Fruit fly (Drosophila melanogaster) whole organism, embryonic: ENCODE data around the gene CG12106.

Experiments used
- Asciz ChIP-seq: fragments of 200-800 bp; sonication (Bioruptor generic); optimal IDR thresholded peaks from 2 replicates; lab custom pipeline; 2017; ENCODE audit warnings: missing biosample characterization, mild to moderate bottlenecking, missing genetic modification characterization, missing genetic modification reagents
- B-H1 ChIP-seq: fragments of 200-800 bp; sonication (Bioruptor generic); IDR thresholded peaks from 3 replicates; pipeline ENCODE4 v1.3.6; 2022; ENCODE audit warnings: missing biosample characterization, missing genetic modification characterization
- BtbVII ChIP-seq: fragments of 200-800 bp; sonication (Bioruptor generic); optimal IDR thresholded peaks from 3 replicates; lab custom pipeline; 2017; ENCODE audit warnings: missing biosample characterization, mild to moderate bottlenecking, missing genetic modification characterization
- CG10543 ChIP-seq: fragments of 200-800 bp; sonication (Bioruptor generic); optimal IDR thresholded peaks from 3 replicates; lab custom pipeline; 2017; ENCODE audit warnings: missing biosample characterization, mild to moderate bottlenecking, missing genetic modification characterization, moderate library complexity
- CG11504 ChIP-seq: fragments of 200-800 bp; sonication (Bioruptor generic); optimal IDR thresholded peaks from 3 replicates; lab custom pipeline; 2019; ENCODE audit warnings: missing biosample characterization, mild to moderate bottlenecking, missing genetic modification characterization, moderate library complexity
- CG13894 ChIP-seq: fragments of 200-800 bp; sonication (Bioruptor generic); optimal IDR thresholded peaks from 3 replicates; lab custom pipeline; 2018; ENCODE audit warnings: missing biosample characterization, mild to moderate bottlenecking, missing genetic modification characterization, moderate library complexity
- CG14860 ChIP-seq: fragments of 200-800 bp; sonication (Bioruptor generic); IDR thresholded peaks from 3 replicates; pipeline ENCODE4 v1.3.6; 2022; ENCODE audit warnings: missing biosample characterization, missing genetic modification characterization; ENCODE audit not compliant: partially characterized antibody
- CG15479 ChIP-seq: fragments of 200-800 bp; sonication (Bioruptor generic); optimal IDR thresholded peaks from 3 replicates; lab custom pipeline; 2019; ENCODE audit warnings: missing biosample characterization, mild to moderate bottlenecking, missing genetic modification characterization, moderate library complexity
- CG15514 ChIP-seq: fragments of 200-800 bp; sonication (Bioruptor generic); optimal IDR thresholded peaks from 3 replicates; lab custom pipeline; 2017; ENCODE audit warnings: missing biosample characterization, missing genetic modification characterization, mild to moderate bottlenecking, moderate library complexity, missing genetic modification reagents
- CG17328 ChIP-seq: fragments of 200-800 bp; sonication (Bioruptor generic); IDR thresholded peaks from 2 replicates; pipeline ENCODE4 v1.3.6; 2022; ENCODE audit warnings: missing biosample characterization, missing genetic modification characterization
- CG18262 ChIP-seq: fragments of 200-800 bp; optimal IDR thresholded peaks from 3 replicates; lab custom pipeline; 2019; ENCODE audit warnings: missing biosample characterization, mild to moderate bottlenecking, missing genetic modification characterization, moderate library complexity
- CG1832 ChIP-seq: fragments of 200-800 bp; sonication (Bioruptor generic); optimal IDR thresholded peaks from 2 replicates; lab custom pipeline; 2017; ENCODE audit warnings: missing biosample characterization, mild to moderate bottlenecking, missing genetic modification characterization, inconsistent platforms
- CG31388 ChIP-seq: fragments of 200-800 bp; sonication (Bioruptor generic); optimal IDR thresholded peaks from 2 replicates; lab custom pipeline; 2016; ENCODE audit warnings: missing biosample characterization, missing genetic modification characterization
- CG33213 ChIP-seq: fragments of 200-800 bp; sonication (Bioruptor generic); optimal IDR thresholded peaks from 3 replicates; lab custom pipeline; 2016; ENCODE audit warnings: missing biosample characterization, missing genetic modification characterization
- CG42726 ChIP-seq: fragments of 200-800 bp; sonication (Bioruptor generic); IDR thresholded peaks from 2 replicates; pipeline ENCODE4 v1.3.6; 2022; ENCODE audit warnings: missing biosample characterization, missing genetic modification characterization; ENCODE audit not compliant: partially characterized antibody
- CG6683 ChIP-seq: fragments of 200-800 bp; sonication (Bioruptor generic); optimal IDR thresholded peaks from 2 replicates; lab custom pipeline; 2017; ENCODE audit warnings: missing biosample characterization, mild to moderate bottlenecking, missing genetic modification characterization, missing genetic modification reagents
- CG7556 ChIP-seq: fragments of 200-800 bp; sonication (Bioruptor generic); optimal IDR thresholded peaks from 2 replicates; lab custom pipeline; 2017; ENCODE audit warnings: missing biosample characterization, mild to moderate bottlenecking, missing genetic modification characterization
- CG7987 ChIP-seq: fragments of 200-800 bp; sonication (Bioruptor generic); optimal IDR thresholded peaks from 2 replicates; lab custom pipeline; 2018; ENCODE audit warnings: missing biosample characterization, mild to moderate bottlenecking, missing genetic modification characterization, moderate library complexity
- CG8765 ChIP-seq: fragments of 200-800 bp; sonication (Bioruptor generic); IDR thresholded peaks from 2 replicates; pipeline ENCODE4 v1.3.6; 2022; ENCODE audit warnings: missing biosample characterization, missing genetic modification characterization
- CG8944 ChIP-seq: fragments of 200-800 bp; sonication (Bioruptor generic); optimal IDR thresholded peaks from 3 replicates; lab custom pipeline; 2016; ENCODE audit warnings: missing biosample characterization, missing genetic modification characterization
- Dbx ChIP-seq: fragments of 200-800 bp; sonication (Bioruptor generic); IDR thresholded peaks from 3 replicates; pipeline ENCODE4 v1.3.6; 2022; ENCODE audit warnings: missing biosample characterization, missing genetic modification characterization
- HLH4C ChIP-seq: fragments of 200-800 bp; sonication (Bioruptor generic); IDR thresholded peaks from 3 replicates; pipeline ENCODE4 v1.3.6; 2022; ENCODE audit warnings: missing biosample characterization, missing genetic modification characterization; ENCODE audit not compliant: partially characterized antibody
- HLH54F ChIP-seq: fragments of 200-800 bp; sonication (Bioruptor generic); optimal IDR thresholded peaks from 3 replicates; lab custom pipeline; 2016; ENCODE audit warnings: missing biosample characterization, missing genetic modification characterization
- HLHmδ ChIP-seq: fragments of 200-800 bp; sonication (Bioruptor generic); optimal IDR thresholded peaks from 2 replicates; lab custom pipeline; 2018; ENCODE audit warnings: missing biosample characterization, mild to moderate bottlenecking, missing genetic modification characterization, moderate library complexity
- Med ChIP-seq: fragments of 200-800 bp; sonication (Bioruptor generic); peaks from one replicate; lab custom pipeline; 2016; ENCODE audit warnings: missing biosample characterization, missing genetic modification characterization, mild to moderate bottlenecking, inconsistent platforms, moderate library complexity
- Pdp1 ChIP-seq, 2 experiments: fragments of 200-800 bp; sonication (Bioruptor generic); optimal IDR thresholded peaks; 3 replicates each; lab custom pipeline; 2016; ENCODE audit warnings: missing biosample characterization in 2 of 2, missing genetic modification characterization in 2 of 2, mild to moderate bottlenecking in 1 of 2, moderate library complexity in 1 of 2
- Trl ChIP-seq, 3 experiments: fragments of >200 bp in 2 of 3; fragments of 200-800 bp in 1 of 3; sonication (Bioruptor generic) in 1 of 3; optimal IDR thresholded peaks; 2 replicates in 1 of 3; 3 replicates in 2 of 3; lab custom pipeline; 2016 to 2017; ENCODE audit warnings: missing biosample characterization in 1 of 3, missing genetic modification characterization in 1 of 3
- bab2 ChIP-seq: fragments of 200-800 bp; sonication (Bioruptor generic); optimal IDR thresholded peaks from 2 replicates; lab custom pipeline; 2016; ENCODE audit warnings: missing biosample characterization, missing genetic modification characterization
- bbx ChIP-seq: fragments of 200-800 bp; sonication (Bioruptor generic); IDR thresholded peaks from 2 replicates; pipeline ENCODE4 v1.3.6; 2022; ENCODE audit warnings: missing biosample characterization, missing genetic modification characterization; ENCODE audit not compliant: partially characterized antibody
- chinmo ChIP-seq: fragments of 200-800 bp; sonication (Bioruptor generic); IDR thresholded peaks from 4 replicates; pipeline ENCODE4 v1.3.6; 2022; ENCODE audit warnings: missing biosample characterization, missing genetic modification characterization; ENCODE audit not compliant: partially characterized antibody
- crol ChIP-seq: fragments of 200-800 bp; sonication (Bioruptor generic); IDR thresholded peaks from 2 replicates; pipeline ENCODE4 v1.3.6; 2022; ENCODE audit warnings: missing biosample characterization, missing genetic modification characterization
- disco-r ChIP-seq: fragments of 200-800 bp; sonication (Bioruptor generic); optimal IDR thresholded peaks from 2 replicates; lab custom pipeline; 2016; ENCODE audit warnings: missing biosample characterization, missing genetic modification characterization
- grn ChIP-seq: fragments of 200-800 bp; sonication (Bioruptor generic); optimal IDR thresholded peaks from 3 replicates; lab custom pipeline; 2017; ENCODE audit warnings: missing biosample characterization, missing genetic modification characterization
- jigr1 ChIP-seq: fragments of 200-800 bp; sonication (Bioruptor generic); IDR thresholded peaks from 3 replicates; pipeline ENCODE4 v1.3.6; 2022; ENCODE audit warnings: missing biosample characterization, missing genetic modification characterization
- jing ChIP-seq: fragments of 200-800 bp; sonication (Bioruptor generic); optimal IDR thresholded peaks from 2 replicates; lab custom pipeline; 2018; ENCODE audit warnings: missing biosample characterization, mild to moderate bottlenecking, missing genetic modification characterization
- kni ChIP-seq: fragments of 200-800 bp; sonication (Bioruptor generic); optimal IDR thresholded peaks from 3 replicates; lab custom pipeline; 2017; ENCODE audit warnings: mild to moderate bottlenecking, missing biosample characterization, missing genetic modification reagents, missing genetic modification characterization
- lola ChIP-seq, 3 experiments: fragments of >200 bp in 2 of 3; fragments of 200-800 bp in 1 of 3; sonication (Bioruptor generic) in 1 of 3; optimal IDR thresholded peaks; 2 replicates each; lab custom pipeline; 2017 to 2019; ENCODE audit warnings: missing biosample characterization in 3 of 3, missing genetic modification characterization in 3 of 3, mild to moderate bottlenecking in 1 of 3, moderate library complexity in 1 of 3
- mld ChIP-seq: fragments of 200-800 bp; sonication (Bioruptor generic); IDR thresholded peaks from 3 replicates; pipeline ENCODE4 v1.3.6; 2022; ENCODE audit warnings: missing biosample characterization, missing genetic modification characterization; ENCODE audit not compliant: partially characterized antibody
- row ChIP-seq: fragments of 200-800 bp; sonication (Bioruptor generic); IDR thresholded peaks from 3 replicates; pipeline ENCODE4 v1.3.6; 2022; ENCODE audit warnings: missing biosample characterization, missing genetic modification characterization
- sens ChIP-seq: fragments of 200-800 bp; sonication (Bioruptor generic); peaks from one replicate; lab custom pipeline; 2016; ENCODE audit warnings: missing biosample characterization, missing genetic modification characterization
- sna ChIP-seq: fragments of 200-800 bp; sonication (Bioruptor generic); IDR thresholded peaks from 2 replicates; pipeline ENCODE4 v1.3.6; 2022; ENCODE audit warnings: missing biosample characterization, missing genetic modification characterization; ENCODE audit not compliant: partially characterized antibody
- sqz ChIP-seq: fragments of 200-800 bp; sonication (Bioruptor generic); optimal IDR thresholded peaks from 3 replicates; lab custom pipeline; 2018; ENCODE audit warnings: missing biosample characterization, mild to moderate bottlenecking, missing genetic modification characterization
- sr ChIP-seq: fragments of 200-800 bp; sonication (Bioruptor generic); IDR thresholded peaks from 3 replicates; pipeline ENCODE4 v1.3.6; 2022; ENCODE audit warnings: missing biosample characterization, missing genetic modification characterization
- tio ChIP-seq: fragments of 200-800 bp; sonication (Bioruptor generic); optimal IDR thresholded peaks from 2 replicates; lab custom pipeline; 2017; ENCODE audit warnings: missing biosample characterization, missing genetic modification characterization, inconsistent platforms
- trem ChIP-seq: fragments of 200-800 bp; optimal IDR thresholded peaks from 3 replicates; lab custom pipeline; 2019; ENCODE audit warnings: missing biosample characterization, mild to moderate bottlenecking, missing genetic modification characterization, moderate library complexity
- z ChIP-seq: fragments of 200-800 bp; sonication (Bioruptor generic); IDR thresholded peaks from 3 replicates; pipeline ENCODE4 v1.3.6; 2022; ENCODE audit warnings: missing biosample characterization, missing genetic modification characterization
- zen2 ChIP-seq: fragments of 200-800 bp; sonication (Bioruptor generic); IDR thresholded peaks from 3 replicates; pipeline ENCODE4 v1.3.6; 2022; ENCODE audit warnings: missing biosample characterization, missing genetic modification characterization; ENCODE audit not compliant: partially characterized antibody

The CG12106 gene

dm6 chrX:9163110-9163509, 30.6 kb upstream of the CG12106 start, which contains the start of gene mei-P26 (continued):
- TF ChIP-seq bab2 (no peak), CG42726 (GFP tag; lab: Robert Waterston, UW) (peak; percentile 82; the same call in 1 of the 2 replicates), bbx (GFP tag; lab: Robert Waterston, UW) (peak; percentile 90), HLHmδ (no peak), CG15514 (GFP tag; lab: Kevin White, UChicago) (peak; percentile 21), CG7556 (no peak), HLH4C (GFP tag; lab: Robert Waterston, UW) (peak; percentile 81), crol (no peak), CG31388 (GFP tag; lab: Kevin White, UChicago) (no peak), B-H1 (GFP tag; lab: Robert Waterston, UW) (no peak), CG14860 (GFP tag; lab: Robert Waterston, UW) (peak; percentile 76), jigr1 (GFP tag; lab: Robert Waterston, UW) (no peak), disco-r (GFP tag; lab: Kevin White, UChicago) (no peak), mld (peak; percentile 74; the same call in 1 of the 3 replicates), Asciz (GFP tag; lab: Kevin White, UChicago) (no peak), Dbx (GFP tag; lab: Robert Waterston, UW) (0 out of 3 replicates have a peak, but pooled peaks have one; percentile 5), zen2 (GFP tag; lab: Robert Waterston, UW) (peak; percentile 79), row (peak; percentile 49; the same call in 2 of the 3 replicates), CG8944 (no peak), trem (tag; lab: Kevin White, UChicago) (peak; percentile 33), CG11504 (no peak), CG13894 (tag; lab: Kevin White, UChicago) (peak; percentile 38), CG8765 (GFP tag; lab: Robert Waterston, UW) (no peak), jing (GFP tag; lab: Kevin White, UChicago) (no peak), HLH54F (no peak)

dm6 chrX:9163645-9164509, 29.8 kb upstream of the CG12106 start:
- TF ChIP-seq CG17328 (GFP tag; lab: Robert Waterston, UW) (no peak), grn (GFP tag; lab: Kevin White, UChicago) (peak; percentile 72), CG1832 (peak; percentile 65), sna (GFP tag; lab: Robert Waterston, UW) (no peak), CG6683 (GFP tag; lab: Kevin White, UChicago) (no peak), BtbVII (GFP tag; lab: Kevin White, UChicago) (no peak), z (GFP tag; lab: Robert Waterston, UW) (peak; percentile 90), sr (peak; percentile 65; the same call in 2 of the 3 replicates), CG7987 (no peak), lola (GFP tag; optimal IDR thresholded peaks at IDR 0.05; lab: Kevin White, UChicago) (peak in 1 of 3 experiments; percentile 6), CG15479 (GFP tag; lab: Kevin White, UChicago) (peak; percentile 9), kni (peak; percentile 35), Med (GFP tag; lab: Kevin White, UChicago) (peak; percentile 26), sqz (GFP tag; lab: Kevin White, UChicago) (peak; percentile 78), CG33213 (GFP tag; lab: Kevin White, UChicago) (no peak), sens (peak; percentile 48), Trl (optimal IDR thresholded peaks at IDR 0.05; lab: Kevin White, UChicago) (peak; percentile 70 to 90), Trl (GFP tag; optimal IDR thresholded peaks at IDR 0.05; lab: Kevin White, UChicago) (peak; percentile 30), chinmo (GFP tag; lab: Robert Waterston, UW) (peak; percentile 84; the same call in 3 of the 4 replicates), tio (no peak), CG10543 (GFP tag; lab: Kevin White, UChicago) (peak; percentile 13), CG18262 (peak; percentile 12), Pdp1 (GFP tag; optimal IDR thresholded peaks at IDR 0.05; lab: Kevin White, UChicago) (peak in 1 of 2 experiments; percentile 8)
